Worm (Caenorhabditis elegans): ENCODE measurements around the gene W02B12.1.

W02B12.1 gene

ce11 chrII:11467541-11467940, 18.7 kb downstream of the W02B12.1 start, which contains the start of gene klp-17:
Gene klp-17, minus strand, starts transcription at chrII:11467641.
- TF ChIP-seq nhr-43 (tag; optimal IDR thresholded peaks at IDR 0.05; ENCODE audit: poor library complexity, severe bottlenecking) (no peak), fos-1 (tag; optimal IDR thresholded peaks at IDR 0.05) (no peak), nhr-67 (tag; optimal IDR thresholded peaks at IDR 0.05) (no peak), eor-1 (tag; optimal IDR thresholded peaks at IDR 0.05) (no peak), fkh-2 (tag; optimal IDR thresholded peaks at IDR 0.05) (no peak), aly-2 (tag; optimal IDR thresholded peaks at IDR 0.05) (no peak), mdl-1 (tag; optimal IDR thresholded peaks at IDR 0.05) (no peak), egl-27 (tag; optimal IDR thresholded peaks at IDR 0.05) (no peak), elt-1 (tag; optimal IDR thresholded peaks at IDR 0.05) (no peak)

- TF ChIP-seq nhr-11 (tag; optimal IDR thresholded peaks at IDR 0.05) = no peak
- peak; percentile 52 for TF ChIP-seq pqm-1 (tag; optimal IDR thresholded peaks at IDR 0.05)
- peak; percentile 21 for TF ChIP-seq nfya-1 (tag; optimal IDR thresholded peaks at IDR 0.05; ENCODE audit: insufficient read depth)
- TF ChIP-seq elt-2 (tag; optimal IDR thresholded peaks at IDR 0.05) = peak; percentile 65
- TF ChIP-seq ceh-9 (tag; optimal IDR thresholded peaks at IDR 0.05) = no peak
- TF ChIP-seq pha-4 (tag; optimal IDR thresholded peaks at IDR 0.05) = peak; percentile 27
These were observed 20.8 kb downstream of the W02B12.1 start, which contains the start of gene cisd-1 for ce11 chrII:11469574-11470108. Gene cisd-1, minus strand, starts transcription at chrII:11469624.

- TF ChIP-seq elt-2 (tag; optimal IDR thresholded peaks at IDR 0.05) = no peak
- TF ChIP-seq sea-2 (GFP tag; optimal IDR thresholded peaks at IDR 0.05) = no peak
- no peak for TF ChIP-seq ceh-16 (tag; optimal IDR thresholded peaks at IDR 0.05)
- no peak for TF ChIP-seq nhr-76 (tag; optimal IDR thresholded peaks at IDR 0.05)
- no peak for TF ChIP-seq elt-1 (tag; optimal IDR thresholded peaks at IDR 0.05)
- TF ChIP-seq nhr-43 (tag; optimal IDR thresholded peaks at IDR 0.05; ENCODE audit: poor library complexity, severe bottlenecking) = no peak
- TF ChIP-seq nfya-1 (tag; optimal IDR thresholded peaks at IDR 0.05; ENCODE audit: insufficient read depth) = no peak
- TF ChIP-seq elt-3 (tag; optimal IDR thresholded peaks at IDR 0.05) = no peak
- TF ChIP-seq R02D3.7 (tag; optimal IDR thresholded peaks at IDR 0.05) = no peak
- no peak for TF ChIP-seq ZK546.5 (tag; optimal IDR thresholded peaks at IDR 0.05)
- no peak for TF ChIP-seq fkh-2 (tag; optimal IDR thresholded peaks at IDR 0.05)
- no peak for TF ChIP-seq nhr-12 (tag; optimal IDR thresholded peaks at IDR 0.05)
- TF ChIP-seq ceh-9 (tag; optimal IDR thresholded peaks at IDR 0.05) = no peak
These were observed 23.1 kb downstream of the W02B12.1 start, which contains the start of gene mfn-1 for ce11 chrII:11471916-11472315. Gene mfn-1, minus strand, starts transcription at chrII:11472016.

- TF ChIP-seq elt-3 (tag; optimal IDR thresholded peaks at IDR 0.05) (peak; percentile 24 to 86 (median 76)), unc-39 (tag; optimal IDR thresholded peaks at IDR 0.05) (no peak), hmg-11 (tag; optimal IDR thresholded peaks at IDR 0.05) (no peak), ztf-4 (tag; optimal IDR thresholded peaks at IDR 0.05) (no peak), elt-1 (tag; optimal IDR thresholded peaks at IDR 0.05) (no peak), lin-39 (tag; optimal IDR thresholded peaks at IDR 0.05) (no peak), pqm-1 (tag; optimal IDR thresholded peaks at IDR 0.05) (peak; percentile 77), jun-1 (tag; optimal IDR thresholded peaks at IDR 0.05) (peak; percentile 46), egl-5 (tag; optimal IDR thresholded peaks at IDR 0.05) (no peak), ztf-11 (tag; optimal IDR thresholded peaks at IDR 0.05) (no peak), nhr-25 (tag; optimal IDR thresholded peaks at IDR 0.05) (peak; percentile 51), sea-2 (GFP tag; optimal IDR thresholded peaks at IDR 0.05) (no peak), nhr-43 (tag; optimal IDR thresholded peaks at IDR 0.05; ENCODE audit: poor library complexity, severe bottlenecking) (peak; percentile 75), elt-2 (tag; optimal IDR thresholded peaks at IDR 0.05) (peak; percentile 77), pha-4 (tag; optimal IDR thresholded peaks at IDR 0.05) (peak; percentile 5), R02D3.7 (tag; optimal IDR thresholded peaks at IDR 0.05) (no peak), snpc-4 (tag; optimal IDR thresholded peaks at IDR 0.05) (peak; percentile 47), skn-1 (tag; optimal IDR thresholded peaks at IDR 0.05) (peak; percentile 15), daf-12 (tag; optimal IDR thresholded peaks at IDR 0.05) (no peak), fkh-2 (tag; optimal IDR thresholded peaks at IDR 0.05) (no peak), ceh-28 (tag; optimal IDR thresholded peaks at IDR 0.05) (no peak), lsy-12 (tag; optimal IDR thresholded peaks at IDR 0.05) (no peak), mdl-1 (tag; optimal IDR thresholded peaks at IDR 0.05) (peak; percentile 4)
These were observed 23.7 kb downstream of the W02B12.1 start for ce11 chrII:11472542-11472941.

Measured in whole organism, L3 larva.